Fruit fly (Drosophila melanogaster) whole organism, pupa: Measurements from ENCODE around the gene CG3916.

Experiments used
- CG10348 ChIP-seq: fragments of 200-800 bp; sonication (Bioruptor generic); IDR thresholded peaks from 2 replicates; pipeline ENCODE4 v1.3.6; 2022; ENCODE audit warnings: missing biosample characterization, missing genetic modification characterization
- CG14655 ChIP-seq: fragments of 200-800 bp; sonication (Bioruptor generic); optimal IDR thresholded peaks from 3 replicates; lab custom pipeline; 2017; ENCODE audit warnings: mild to moderate bottlenecking, missing biosample characterization, missing genetic modification reagents, missing genetic modification characterization
- CG15710 ChIP-seq: fragments of 200-800 bp; sonication (Bioruptor generic); optimal IDR thresholded peaks from 2 replicates; lab custom pipeline; 2018; ENCODE audit warnings: missing biosample characterization, mild to moderate bottlenecking, missing genetic modification characterization, moderate library complexity
- CG17806 ChIP-seq: fragments of 200-800 bp; sonication (Bioruptor generic); optimal IDR thresholded peaks from 2 replicates; lab custom pipeline; 2018; ENCODE audit warnings: missing biosample characterization, mild to moderate bottlenecking, missing genetic modification characterization, moderate library complexity
- CG9948 ChIP-seq: fragments of 200-800 bp; sonication (Bioruptor generic); optimal IDR thresholded peaks from 2 replicates; lab custom pipeline; 2018; ENCODE audit warnings: missing biosample characterization, mild to moderate bottlenecking, missing genetic modification characterization, moderate library complexity
- EcR ChIP-seq: fragments of 200-800 bp; sonication (Bioruptor generic); optimal IDR thresholded peaks from 3 replicates; lab custom pipeline; 2019; ENCODE audit warnings: missing biosample characterization, missing genetic modification characterization, mild to moderate bottlenecking, moderate library complexity, missing genetic modification reagents
- Ets98B ChIP-seq: fragments of 200-800 bp; sonication (Bioruptor generic); IDR thresholded peaks from 2 replicates; pipeline ENCODE4 v1.3.6; 2022; ENCODE audit warnings: missing biosample characterization, missing genetic modification characterization
- Pif1B ChIP-seq: fragments of 200-800 bp; sonication (Bioruptor generic); optimal IDR thresholded peaks from 3 replicates; lab custom pipeline; 2016; ENCODE audit warnings: missing biosample characterization, missing genetic modification characterization

DNA sequence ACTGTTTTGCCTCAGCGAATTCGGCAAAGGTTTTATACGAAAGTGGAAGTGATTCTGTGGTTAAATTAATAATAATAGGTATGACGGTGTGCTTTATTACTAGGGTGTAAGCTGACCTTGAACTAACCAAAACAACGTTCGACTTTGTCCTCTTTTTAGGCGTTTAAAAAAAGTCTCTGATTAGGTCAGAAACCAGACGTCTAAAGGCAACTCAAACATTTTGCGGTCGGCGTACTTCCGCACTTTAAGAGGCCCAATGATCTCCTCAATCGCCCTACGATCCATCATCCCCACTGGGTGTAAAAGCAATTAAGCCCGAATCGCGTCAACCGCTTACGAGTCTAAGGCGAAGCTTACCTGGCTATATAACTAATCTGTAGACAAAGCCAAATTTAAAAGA, 10.0 kb downstream of the CG3916 start, which contains the start of gene Cyp313a3:
- no peak for TF ChIP-seq CG9948 (tag; lab: Kevin White, UChicago)
- no peak for TF ChIP-seq CG15710 (tag; lab: Kevin White, UChicago)
- no peak for TF ChIP-seq Pif1B (GFP tag; lab: Kevin White, UChicago)
- TF ChIP-seq CG17806 (tag; lab: Kevin White, UChicago) = no peak
- no peak for TF ChIP-seq CG14655 (GFP tag; lab: Kevin White, UChicago)
- no peak for TF ChIP-seq EcR
- no peak for TF ChIP-seq CG10348 (GFP tag; lab: Robert Waterston, UW)
- no peak for TF ChIP-seq Ets98B (GFP tag; lab: Robert Waterston, UW)
